Worm (Caenorhabditis elegans) whole organism, young adult: Measurements from ENCODE around the gene H41C03.2.
"Not testable (repeated sequence)": the region's sequence is repeated elsewhere in the genome, so short reads cannot be mapped to it uniquely, and the experiment has no call there.

Experiments
- B0019.2 ChIP-seq: fragments of 200-800 bp; sonication (Bioruptor generic); conservative IDR thresholded peaks from 2 replicates; pipeline ENCODE4 v1.3.6; 2022; ENCODE audit warnings: missing genetic modification reagents, missing genetic modification characterization, missing compliant biosample characterization
- B0336.3 ChIP-seq: fragments of 200-800 bp; sonication (Bioruptor generic); IDR thresholded peaks from 2 replicates; pipeline ENCODE4 v1.3.6; 2022; ENCODE audit warnings: missing genetic modification characterization, missing compliant biosample characterization
- F10E7.11 ChIP-seq: sonication (generic microtip); optimal IDR thresholded peaks from 2 replicates; lab custom pipeline; 2017; ENCODE audit warnings: mild to moderate bottlenecking, missing genetic modification characterization, moderate library complexity, missing compliant biosample characterization
- F22D6.2 ChIP-seq: sonication (generic microtip); optimal IDR thresholded peaks from 2 replicates; lab custom pipeline; 2016; ENCODE audit warnings: mild to moderate bottlenecking, missing genetic modification characterization, missing compliant biosample characterization
- F23B12.7 ChIP-seq: sonication (generic microtip); optimal IDR thresholded peaks from 2 replicates; lab custom pipeline; 2017; ENCODE audit warnings: missing genetic modification characterization, mild to moderate bottlenecking, missing compliant biosample characterization, antibody characterized with exemption, moderate library complexity; ENCODE audit not compliant: insufficient read depth
- F37B4.10 ChIP-seq: fragments of 200-800 bp; sonication (Bioruptor generic); IDR thresholded peaks from 2 replicates; pipeline ENCODE4 v1.3.6; 2022; ENCODE audit warnings: missing genetic modification characterization, missing compliant biosample characterization
- F39B2.1 ChIP-seq: fragments of 200-800 bp; sonication (Bioruptor generic); IDR thresholded peaks from 2 replicates; pipeline ENCODE4 v1.3.6; 2022; ENCODE audit warnings: missing genetic modification reagents, missing genetic modification characterization, missing compliant biosample characterization
- F49E8.2 ChIP-seq: sonication (generic microtip); optimal IDR thresholded peaks from 3 replicates; lab custom pipeline; 2017; ENCODE audit warnings: missing genetic modification characterization, mild to moderate bottlenecking, missing compliant biosample characterization, antibody characterized with exemption, moderate library complexity; ENCODE audit not compliant: insufficient read depth
- F57A8.1 ChIP-seq: fragments of 200-800 bp; sonication (Bioruptor generic); optimal IDR thresholded peaks from 2 replicates; lab custom pipeline; 2018; ENCODE audit warnings: mild to moderate bottlenecking, missing genetic modification characterization, moderate library complexity, missing compliant biosample characterization
- F57C9.4 ChIP-seq: sonication (generic microtip); optimal IDR thresholded peaks from 2 replicates; lab custom pipeline; 2017; ENCODE audit warnings: mild to moderate bottlenecking, missing genetic modification characterization, missing compliant biosample characterization
- Y56A3A.18 ChIP-seq: fragments of 200-800 bp; sonication (Bioruptor generic); IDR thresholded peaks from 2 replicates; pipeline ENCODE4 v1.3.6; 2022; ENCODE audit warnings: missing genetic modification reagents, missing genetic modification characterization, missing compliant biosample characterization
- ama-1 ChIP-seq, 3 experiments: fragments of 150-350 bp in 1 of 3; sonication (generic microtip) in 2 of 3; optimal IDR thresholded peaks; 2 replicates each; lab custom pipeline; 2014 to 2018; ENCODE audit warnings: missing biosample characterization in 2 of 3, missing genetic modification characterization in 2 of 3, missing genetic modification reagents in 2 of 3
- atf-7 ChIP-seq: sonication (generic microtip); optimal IDR thresholded peaks from 2 replicates; lab custom pipeline; 2017; ENCODE audit warnings: mild to moderate bottlenecking, missing genetic modification characterization, missing compliant biosample characterization
- attf-6 ChIP-seq: fragments of 200-800 bp; sonication (Bioruptor generic); IDR thresholded peaks from 2 replicates; pipeline ENCODE4 v1.3.6; 2022; ENCODE audit warnings: missing genetic modification reagents, missing genetic modification characterization, missing compliant biosample characterization
- bed-1 ChIP-seq: fragments of 200-800 bp; sonication (Bioruptor generic); IDR thresholded peaks from 2 replicates; pipeline ENCODE4 v1.3.6; 2022; ENCODE audit warnings: missing genetic modification reagents, missing genetic modification characterization, missing compliant biosample characterization
- ccch-3 ChIP-seq: fragments of 200-800 bp; sonication (Bioruptor generic); optimal IDR thresholded peaks from 2 replicates; lab custom pipeline; 2018; ENCODE audit warnings: mild to moderate bottlenecking, missing genetic modification characterization, missing compliant biosample characterization
- ceh-27 ChIP-seq: fragments of 200-800 bp; sonication (Bioruptor generic); optimal IDR thresholded peaks from 2 replicates; lab custom pipeline; 2018; ENCODE audit warnings: mild to moderate bottlenecking, missing genetic modification characterization, moderate library complexity, missing compliant biosample characterization
- dpl-1 ChIP-seq: fragments of 150-350 bp; optimal IDR thresholded peaks from 2 replicates; lab custom pipeline; 2014; ENCODE audit warnings: missing biosample characterization, missing genetic modification reagents, missing genetic modification characterization
- egl-44 ChIP-seq: fragments of 200-800 bp; sonication (Bioruptor generic); IDR thresholded peaks from 2 replicates; pipeline ENCODE4 v1.3.6; 2022; ENCODE audit warnings: missing genetic modification reagents, missing genetic modification characterization, missing compliant biosample characterization
- fkh-3 ChIP-seq: sonication (generic microtip); optimal IDR thresholded peaks from 2 replicates; lab custom pipeline; 2016; ENCODE audit warnings: mild to moderate bottlenecking, missing genetic modification characterization, missing compliant biosample characterization
- hmg-1.2 ChIP-seq: fragments of 200-800 bp; sonication (Bioruptor generic); IDR thresholded peaks from 2 replicates; pipeline ENCODE4 v1.3.6; 2022; ENCODE audit warnings: missing genetic modification reagents, missing genetic modification characterization, missing compliant biosample characterization
- hsf-1 ChIP-seq: fragments of 200-800 bp; sonication (Bioruptor generic); IDR thresholded peaks from 2 replicates; pipeline ENCODE4 v1.3.6; 2022; ENCODE audit warnings: missing genetic modification reagents, missing genetic modification characterization, missing compliant biosample characterization
- lag-1 ChIP-seq: fragments of 200-800 bp; sonication (Bioruptor generic); IDR thresholded peaks from 2 replicates; pipeline ENCODE4 v1.3.6; 2022; ENCODE audit warnings: missing genetic modification reagents, missing genetic modification characterization, missing compliant biosample characterization
- lin-54 ChIP-seq: fragments of 200-800 bp; sonication (Bioruptor generic); optimal IDR thresholded peaks from 2 replicates; lab custom pipeline; 2018; ENCODE audit warnings: mild to moderate bottlenecking, missing genetic modification characterization, missing compliant biosample characterization
- mel-28 ChIP-seq: sonication (generic microtip); optimal IDR thresholded peaks from 2 replicates; lab custom pipeline; 2016; ENCODE audit warnings: borderline replicate concordance, mild to moderate bottlenecking, missing genetic modification characterization, missing compliant biosample characterization
- mes-4 ChIP-seq: sonication (generic microtip); optimal IDR thresholded peaks from 2 replicates; lab custom pipeline; 2016; ENCODE audit warnings: missing genotype, missing genetic modification characterization, missing compliant biosample characterization
- nfya-1 ChIP-seq: sonication (generic microtip); optimal IDR thresholded peaks from 2 replicates; lab custom pipeline; 2017; ENCODE audit warnings: antibody characterized with exemption, missing compliant biosample characterization, missing genetic modification characterization, borderline replicate concordance; ENCODE audit not compliant: insufficient read depth
- nfyb-1 ChIP-seq: fragments of 200-800 bp; sonication (Bioruptor generic); IDR thresholded peaks from 2 replicates; pipeline ENCODE4 v1.3.6; 2022; ENCODE audit warnings: missing genetic modification reagents, missing genetic modification characterization, missing compliant biosample characterization
- nhr-120 ChIP-seq: fragments of 200-800 bp; sonication (Bioruptor generic); IDR thresholded peaks from 2 replicates; pipeline ENCODE4 v1.3.6; 2022; ENCODE audit warnings: missing genetic modification characterization, missing compliant biosample characterization
- nhr-27 ChIP-seq: fragments of 200-800 bp; sonication (Bioruptor generic); optimal IDR thresholded peaks from 2 replicates; lab custom pipeline; 2018; ENCODE audit warnings: mild to moderate bottlenecking, missing genetic modification characterization, moderate library complexity, missing compliant biosample characterization
- nhr-90 ChIP-seq: sonication (generic microtip); optimal IDR thresholded peaks from 2 replicates; lab custom pipeline; 2016; ENCODE audit warnings: missing genotype, mild to moderate bottlenecking, missing genetic modification characterization, missing compliant biosample characterization
- pbrm-1 ChIP-seq: fragments of 200-800 bp; sonication (Bioruptor generic); IDR thresholded peaks from 2 replicates; pipeline ENCODE4 v1.3.6; 2022; ENCODE audit warnings: missing genetic modification reagents, missing genetic modification characterization, missing compliant biosample characterization
- snpc-1.1 ChIP-seq: sonication (generic microtip); optimal IDR thresholded peaks from 2 replicates; lab custom pipeline; 2017; ENCODE audit warnings: missing genetic modification characterization, mild to moderate bottlenecking, missing compliant biosample characterization, antibody characterized with exemption, moderate library complexity, missing genotype, missing genetic modification reagents; ENCODE audit not compliant: insufficient read depth
- unc-130 ChIP-seq: sonication (generic microtip); optimal IDR thresholded peaks from 2 replicates; lab custom pipeline; 2016; ENCODE audit warnings: missing genetic modification reagents, missing genetic modification characterization, missing compliant biosample characterization
- ztf-26 ChIP-seq: sonication (generic microtip); optimal IDR thresholded peaks from 2 replicates; lab custom pipeline; 2017; ENCODE audit warnings: missing genetic modification characterization, missing compliant biosample characterization
- ztf-3 ChIP-seq: fragments of 200-800 bp; sonication (Bioruptor generic); optimal IDR thresholded peaks from 2 replicates; lab custom pipeline; 2018; ENCODE audit warnings: mild to moderate bottlenecking, missing genetic modification characterization, missing compliant biosample characterization

H41C03.2 gene

ce11 chrII:5816346-5816745, 35.6 kb downstream of the H41C03.2 start, which contains the start of gene ZK1248.20:
Gene ZK1248.20 (plus strand): TSS chrII:5816646.
- TF ChIP-seq F10E7.11: no peak
- TF ChIP-seq nfya-1: no peak
- TF ChIP-seq egl-44 (GFP tag; lab: Robert Waterston, UW): no peak
- no peak for TF ChIP-seq nfyb-1
- no peak for TF ChIP-seq F37B4.10 (GFP tag; lab: Robert Waterston, UW)
- TF ChIP-seq mes-4 (tag; lab: Kevin White, UChicago): no peak
- TF ChIP-seq F22D6.2 (tag; lab: Kevin White, UChicago): no peak
- no peak for TF ChIP-seq fkh-3 (tag; lab: Kevin White, UChicago)
- no peak for TF ChIP-seq F39B2.1 (GFP tag; lab: Robert Waterston, UW)
- no peak for TF ChIP-seq dpl-1
- TF ChIP-seq lin-54: no peak
- TF ChIP-seq atf-7 (tag; lab: Kevin White, UChicago): no peak
- no peak for TF ChIP-seq nhr-90
- no peak for TF ChIP-seq attf-6
- TF ChIP-seq ztf-3 (GFP tag; lab: Kevin White, UChicago): no peak
- TF ChIP-seq hsf-1 (GFP tag; lab: Robert Waterston, UW): no peak
- no peak for TF ChIP-seq hmg-1.2 (GFP tag; lab: Robert Waterston, UW)
- no peak for TF ChIP-seq pbrm-1 (GFP tag; lab: Robert Waterston, UW)
- TF ChIP-seq mel-28 (tag; lab: Kevin White, UChicago): no peak
- no peak for TF ChIP-seq B0336.3 (GFP tag; lab: Robert Waterston, UW)

DNA sequence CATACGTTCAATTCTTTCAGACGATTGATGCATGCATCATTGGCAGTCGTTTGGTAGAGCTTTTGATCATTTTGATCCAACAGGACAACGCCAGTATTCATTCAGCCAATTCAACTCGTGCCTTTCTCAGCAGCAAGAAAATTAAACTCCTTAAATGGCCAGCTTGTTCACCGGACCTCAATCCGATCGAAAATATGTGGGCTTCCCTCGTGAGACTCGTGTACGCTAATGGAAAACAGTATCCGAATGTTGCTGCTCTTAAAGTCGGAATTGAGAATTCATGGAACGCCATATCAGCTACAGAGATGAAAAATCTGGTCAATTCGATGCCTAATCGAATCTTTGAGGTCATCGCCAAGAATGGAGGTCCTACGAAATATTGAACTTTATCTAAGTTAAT, 36.5 kb downstream of the H41C03.2 start, which contains the start of gene wago-5:
Gene wago-5, minus strand, starts transcription at position 101 of the 400 bp plus-strand sequence.
- TF ChIP-seq ceh-27; F49E8.2 (tag; lab: Kevin White, UChicago); ztf-26 (tag; lab: Kevin White, UChicago): not testable (repeated sequence)

DNA sequence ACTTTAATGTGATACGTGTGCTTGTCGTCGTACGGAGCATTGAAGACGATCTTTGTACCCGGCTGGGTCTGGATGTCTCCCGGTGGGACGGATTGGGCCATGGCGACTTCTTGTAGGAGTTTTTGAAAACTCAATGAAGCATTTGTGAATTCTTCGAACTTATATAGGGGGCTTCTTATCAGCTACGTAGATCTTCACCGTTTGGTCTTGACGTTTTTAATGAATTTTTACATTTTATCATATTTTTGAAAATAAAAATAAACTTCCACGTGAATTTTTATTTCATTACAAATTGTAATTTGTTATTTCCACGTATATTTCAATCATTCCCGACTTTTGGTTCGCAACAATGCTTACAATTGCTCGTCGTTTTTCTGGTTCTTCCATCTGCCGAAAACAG, 41.7 kb downstream of the H41C03.2 start, which contains the start of the genes msp-64 and ZK1248.5:
Gene msp-64, minus strand, starts transcription at position 101 of the 400 bp plus-strand sequence.
Gene ZK1248.5, plus strand, starts transcription at position 285 of the 400 bp plus-strand sequence.
- TF ChIP-seq snpc-1.1 (tag; lab: Kevin White, UChicago) (no peak), nhr-27 (tag; lab: Kevin White, UChicago) (no peak), F23B12.7 (tag; lab: Kevin White, UChicago) (no peak), B0019.2 (GFP tag; lab: Robert Waterston, UW) (no peak), ama-1 (optimal IDR thresholded peaks at IDR 0.05; lab: Kevin White, UChicago) (no peak), ama-1 (GFP tag; optimal IDR thresholded peaks at IDR 0.05; lab: Kevin White, UChicago) (no peak), bed-1 (GFP tag; lab: Robert Waterston, UW) (no peak), unc-130 (GFP tag; lab: Kevin White, UChicago) (no peak), ccch-3 (no peak), ceh-27 (no peak), hmg-1.2 (GFP tag; lab: Robert Waterston, UW) (no peak), nhr-120 (GFP tag; lab: Robert Waterston, UW) (no peak), F49E8.2 (tag; lab: Kevin White, UChicago) (no peak), F57A8.1 (no peak), Y56A3A.18 (GFP tag; lab: Robert Waterston, UW) (no peak), F57C9.4 (tag; lab: Kevin White, UChicago) (no peak), lag-1 (GFP tag; lab: Robert Waterston, UW) (no peak)
